Fruit fly (Drosophila melanogaster) whole organism, prepupa: ENCODE results near the gene CG4440.

Source experiments
- Blimp-1 ChIP-seq: fragments of 200-800 bp; sonication (Bioruptor generic); optimal IDR thresholded peaks from 3 replicates; lab custom pipeline; 2017; ENCODE audit warnings: missing biosample characterization, missing genetic modification characterization, mild to moderate bottlenecking, moderate library complexity, missing genetic modification reagents
- CG10631 ChIP-seq: fragments of 200-800 bp; sonication (Bioruptor generic); optimal IDR thresholded peaks from 2 replicates; lab custom pipeline; 2016; ENCODE audit warnings: missing biosample characterization, missing genetic modification characterization
- CG10669 ChIP-seq: fragments of 200-800 bp; sonication (Bioruptor generic); optimal IDR thresholded peaks from 3 replicates; lab custom pipeline; 2018; ENCODE audit warnings: missing biosample characterization, mild to moderate bottlenecking, missing genetic modification characterization, moderate library complexity
- CG11294 ChIP-seq: fragments of 200-800 bp; sonication (Bioruptor generic); IDR thresholded peaks from 2 replicates; pipeline ENCODE4 v1.3.6; 2022; ENCODE audit warnings: missing biosample characterization, missing genetic modification characterization
- CG11762 ChIP-seq: fragments of 200-800 bp; sonication (Bioruptor generic); optimal IDR thresholded peaks from 3 replicates; lab custom pipeline; 2016; ENCODE audit warnings: missing biosample characterization, missing genetic modification characterization; ENCODE audit not compliant: insufficient read depth
- CG11902 ChIP-seq: fragments of 200-800 bp; sonication (Bioruptor generic); optimal IDR thresholded peaks from 3 replicates; lab custom pipeline; 2016; ENCODE audit warnings: missing biosample characterization, missing genetic modification characterization
- CG1621 ChIP-seq: fragments of 200-800 bp; sonication (Bioruptor generic); optimal IDR thresholded peaks from 3 replicates; lab custom pipeline; 2018; ENCODE audit warnings: missing biosample characterization, mild to moderate bottlenecking, missing genetic modification characterization
- CG16779 ChIP-seq: fragments of 200-800 bp; sonication (Bioruptor generic); optimal IDR thresholded peaks from 3 replicates; lab custom pipeline; 2017; ENCODE audit warnings: missing biosample characterization, mild to moderate bottlenecking, missing genetic modification characterization
- CG3032 ChIP-seq: fragments of 200-800 bp; optimal IDR thresholded peaks from 2 replicates; lab custom pipeline; 2019; ENCODE audit warnings: missing biosample characterization, mild to moderate bottlenecking, missing genetic modification characterization, moderate library complexity
- CG31627 ChIP-seq: fragments of 200-800 bp; sonication (Bioruptor generic); optimal IDR thresholded peaks from 3 replicates; lab custom pipeline; 2016; ENCODE audit warnings: missing biosample characterization, missing genetic modification characterization
- CG34406 ChIP-seq: fragments of 200-800 bp; sonication (Bioruptor generic); optimal IDR thresholded peaks from 3 replicates; lab custom pipeline; 2016; ENCODE audit warnings: missing biosample characterization, missing genetic modification characterization
- CG3919 ChIP-seq: fragments of 200-800 bp; sonication (Bioruptor generic); optimal IDR thresholded peaks from 3 replicates; lab custom pipeline; 2016; ENCODE audit warnings: missing biosample characterization, missing genetic modification characterization
- CG4318 ChIP-seq: fragments of 200-800 bp; sonication (Bioruptor generic); optimal IDR thresholded peaks from 3 replicates; lab custom pipeline; 2017; ENCODE audit warnings: missing biosample characterization, mild to moderate bottlenecking, missing genetic modification characterization
- CG6163 ChIP-seq: fragments of 200-800 bp; sonication (Bioruptor generic); IDR thresholded peaks from 3 replicates; pipeline ENCODE4 v1.3.6; 2022; ENCODE audit warnings: missing biosample characterization, missing genetic modification characterization
- CG6276 ChIP-seq: fragments of 200-800 bp; sonication (Bioruptor generic); optimal IDR thresholded peaks from 2 replicates; lab custom pipeline; 2017; ENCODE audit warnings: missing biosample characterization, mild to moderate bottlenecking, missing genetic modification characterization
- CG6792 ChIP-seq: fragments of 200-800 bp; sonication (Bioruptor generic); optimal IDR thresholded peaks from 3 replicates; lab custom pipeline; 2016; ENCODE audit warnings: missing biosample characterization, missing genetic modification characterization
- CG6808 ChIP-seq: fragments of 200-800 bp; sonication (Bioruptor generic); optimal IDR thresholded peaks from 3 replicates; lab custom pipeline; 2017; ENCODE audit warnings: missing biosample characterization, missing genetic modification characterization, mild to moderate bottlenecking, moderate library complexity, missing genetic modification reagents
- CG8119 ChIP-seq: fragments of 200-800 bp; sonication (Bioruptor generic); IDR thresholded peaks from 3 replicates; pipeline ENCODE4 v1.3.6; 2022; ENCODE audit warnings: missing biosample characterization, missing genetic modification characterization
- CG8319 ChIP-seq: fragments of 200-800 bp; sonication (Bioruptor generic); optimal IDR thresholded peaks from 3 replicates; lab custom pipeline; 2016; ENCODE audit warnings: missing biosample characterization, missing genetic modification characterization
- CG8632 ChIP-seq: fragments of 200-800 bp; sonication (Bioruptor generic); optimal IDR thresholded peaks from 3 replicates; lab custom pipeline; 2016; ENCODE audit warnings: missing biosample characterization, missing genetic modification characterization
- Eip75B ChIP-seq: fragments of 200-800 bp; sonication (Bioruptor generic); optimal IDR thresholded peaks from 3 replicates; lab custom pipeline; 2016; ENCODE audit warnings: missing biosample characterization, missing genetic modification characterization
- Eip78C ChIP-seq: fragments of 200-800 bp; sonication (Bioruptor generic); peaks from one replicate; lab custom pipeline; 2016; ENCODE audit warnings: missing biosample characterization, missing genetic modification characterization
- Eip93F ChIP-seq: fragments of 200-800 bp; sonication (Bioruptor generic); optimal IDR thresholded peaks from 2 replicates; lab custom pipeline; 2016; ENCODE audit warnings: missing biosample characterization, mild to moderate bottlenecking, missing genetic modification characterization
- Ets96B ChIP-seq: fragments of 200-800 bp; optimal IDR thresholded peaks from 2 replicates; lab custom pipeline; 2019; ENCODE audit warnings: missing biosample characterization, mild to moderate bottlenecking, missing genetic modification characterization, moderate library complexity
- Gug ChIP-seq: fragments of 200-800 bp; sonication (Bioruptor generic); IDR thresholded peaks from 2 replicates; pipeline ENCODE4 v1.3.6; 2022; ENCODE audit warnings: missing biosample characterization, missing genetic modification characterization
- Hr38 ChIP-seq: sonication (Bioruptor generic); optimal IDR thresholded peaks from 2 replicates; lab custom pipeline; 2016; ENCODE audit warnings: missing biosample characterization, missing genetic modification characterization
- Hr39 ChIP-seq: fragments of 200-800 bp; sonication (Bioruptor generic); optimal IDR thresholded peaks from 2 replicates; lab custom pipeline; 2016; ENCODE audit warnings: missing biosample characterization, missing genetic modification characterization
- Lpt ChIP-seq: fragments of 200-800 bp; sonication (Bioruptor generic); optimal IDR thresholded peaks from 3 replicates; lab custom pipeline; 2016; ENCODE audit warnings: missing biosample characterization, missing genetic modification characterization
- Met ChIP-seq: fragments of 200-800 bp; sonication (Bioruptor generic); optimal IDR thresholded peaks from 3 replicates; lab custom pipeline; 2016; ENCODE audit warnings: missing biosample characterization, missing genetic modification characterization
- OdsH ChIP-seq: fragments of 200-800 bp; sonication (Bioruptor generic); optimal IDR thresholded peaks from 3 replicates; lab custom pipeline; 2016; ENCODE audit warnings: missing biosample characterization, missing genetic modification characterization
- Sox102F ChIP-seq: fragments of 200-800 bp; sonication (Bioruptor generic); optimal IDR thresholded peaks from 2 replicates; lab custom pipeline; 2016; ENCODE audit warnings: missing biosample characterization, mild to moderate bottlenecking, missing genetic modification characterization
- Sox14 ChIP-seq: fragments of 200-800 bp; sonication (Bioruptor generic); optimal IDR thresholded peaks from 3 replicates; lab custom pipeline; 2016; ENCODE audit warnings: missing biosample characterization, missing genetic modification characterization
- Sox15 ChIP-seq: fragments of 200-800 bp; sonication (Bioruptor generic); optimal IDR thresholded peaks from 3 replicates; lab custom pipeline; 2016; ENCODE audit warnings: missing biosample characterization, missing genetic modification characterization
- achi ChIP-seq: fragments of 200-800 bp; sonication (Bioruptor generic); optimal IDR thresholded peaks from 3 replicates; lab custom pipeline; 2016; ENCODE audit warnings: missing biosample characterization, missing genetic modification characterization
- acj6 ChIP-seq: fragments of 200-800 bp; sonication (Bioruptor generic); optimal IDR thresholded peaks from 3 replicates; lab custom pipeline; 2016; ENCODE audit warnings: missing biosample characterization, missing genetic modification characterization
- cyc ChIP-seq: fragments of 200-800 bp; sonication (Bioruptor generic); optimal IDR thresholded peaks from 3 replicates; lab custom pipeline; 2016; ENCODE audit warnings: missing biosample characterization, missing genetic modification characterization
- eg ChIP-seq: fragments of 200-800 bp; sonication (Bioruptor generic); IDR thresholded peaks from 3 replicates; pipeline ENCODE4 v1.3.6; 2022; ENCODE audit warnings: missing biosample characterization, missing genetic modification characterization
- fd85E ChIP-seq: fragments of 200-800 bp; sonication (Bioruptor generic); optimal IDR thresholded peaks from 3 replicates; lab custom pipeline; 2016; ENCODE audit warnings: missing biosample characterization, missing genetic modification characterization
- fkh ChIP-seq: fragments of 200-800 bp; sonication (Bioruptor generic); optimal IDR thresholded peaks from 3 replicates; lab custom pipeline; 2017; ENCODE audit warnings: missing biosample characterization, mild to moderate bottlenecking, missing genetic modification characterization, moderate library complexity
- lz ChIP-seq: fragments of 200-800 bp; sonication (Bioruptor generic); optimal IDR thresholded peaks from 3 replicates; lab custom pipeline; 2016; ENCODE audit warnings: missing biosample characterization, missing genetic modification characterization
- net ChIP-seq: fragments of 200-800 bp; sonication (Bioruptor generic); optimal IDR thresholded peaks from 3 replicates; lab custom pipeline; 2016; ENCODE audit warnings: missing biosample characterization, missing genetic modification characterization
- pdm3 ChIP-seq: fragments of 200-800 bp; sonication (Bioruptor generic); optimal IDR thresholded peaks from 3 replicates; lab custom pipeline; 2016; ENCODE audit warnings: missing biosample characterization, missing genetic modification characterization
- spab ChIP-seq: fragments of 200-800 bp; sonication (Bioruptor generic); optimal IDR thresholded peaks from 2 replicates; lab custom pipeline; 2017; ENCODE audit warnings: missing biosample characterization, mild to moderate bottlenecking, missing genetic modification characterization, missing genetic modification reagents
- svp ChIP-seq: fragments of 200-800 bp; sonication (Bioruptor generic); peaks from one replicate; lab custom pipeline; 2016; ENCODE audit warnings: missing biosample characterization, missing genetic modification characterization
- topi ChIP-seq: fragments of 200-800 bp; sonication (Bioruptor generic); optimal IDR thresholded peaks from 3 replicates; lab custom pipeline; 2016; ENCODE audit warnings: missing biosample characterization, missing genetic modification characterization
- vri ChIP-seq: fragments of 200-800 bp; sonication (Bioruptor generic); optimal IDR thresholded peaks from 3 replicates; lab custom pipeline; 2016; ENCODE audit warnings: missing biosample characterization, mild to moderate bottlenecking, missing genetic modification characterization

CG4440 gene

DNA sequence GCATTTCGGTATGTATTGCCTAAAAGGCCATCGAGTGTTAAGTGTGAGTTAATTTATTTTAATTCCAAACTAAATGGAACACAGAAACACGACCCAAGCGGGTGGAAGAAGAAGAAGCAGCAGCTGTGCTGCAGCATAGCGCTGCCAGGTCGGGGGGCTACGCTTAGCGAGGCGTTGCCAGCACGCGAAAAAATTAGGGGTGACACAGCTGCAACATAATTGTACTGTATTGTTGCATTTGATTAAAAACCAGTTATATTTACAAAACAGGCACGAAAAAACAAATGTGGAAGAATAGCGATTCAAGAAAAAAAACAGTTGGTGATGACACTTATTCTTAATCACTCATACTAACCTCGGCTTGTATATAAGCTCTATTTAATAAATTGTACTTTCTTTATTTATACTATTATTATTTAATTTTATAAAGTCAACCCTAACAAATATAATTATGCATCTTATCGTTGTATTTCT lies 20.5 kb downstream of the CG4440 start (continued):
- TF ChIP-seq CG34406 (GFP tag; lab: Kevin White, UChicago) (peak; percentile 73), net (GFP tag; lab: Kevin White, UChicago) (no peak), CG11294 (GFP tag; lab: Robert Waterston, UW) (no peak; the same call in 1 of the 2 replicates), eg (GFP tag; lab: Robert Waterston, UW) (peak; percentile 81), Eip75B (GFP tag; lab: Kevin White, UChicago) (no peak), CG1621 (no peak), CG11902 (GFP tag; lab: Kevin White, UChicago) (peak; percentile 64), Hr38 (GFP tag; lab: Kevin White, UChicago) (no peak), Hr39 (GFP tag; lab: Kevin White, UChicago) (peak; percentile 88), acj6 (GFP tag; lab: Kevin White, UChicago) (no peak), Met (GFP tag; lab: Kevin White, UChicago) (peak; percentile 80), svp (GFP tag; lab: Kevin White, UChicago) (peak; percentile 86), CG10631 (GFP tag; lab: Kevin White, UChicago) (peak; percentile 76), lz (peak; percentile 80), CG3032 (tag; lab: Kevin White, UChicago) (no peak), CG31627 (GFP tag; lab: Kevin White, UChicago) (peak; percentile 84), CG8319 (GFP tag; lab: Kevin White, UChicago) (peak; percentile 51), CG8119 (GFP tag; lab: Robert Waterston, UW) (no peak; the same call in 1 of the 3 replicates), CG6163 (GFP tag; lab: Robert Waterston, UW) (peak; percentile 77), Ets96B (tag; lab: Kevin White, UChicago) (peak; percentile 30), vri (GFP tag; lab: Kevin White, UChicago) (peak; percentile 73), Eip78C (GFP tag; lab: Kevin White, UChicago) (no peak), CG6276 (no peak), fkh (GFP tag; lab: Kevin White, UChicago) (no peak), CG16779 (tag; lab: Kevin White, UChicago) (no peak), Sox14 (no peak), CG4318 (GFP tag; lab: Kevin White, UChicago) (peak; percentile 75), pdm3 (no peak), CG6792 (GFP tag; lab: Kevin White, UChicago) (peak; percentile 41), Blimp-1 (GFP tag; lab: Kevin White, UChicago) (peak; percentile 51), CG8632 (GFP tag; lab: Kevin White, UChicago) (peak; percentile 53), Gug (GFP tag; lab: Robert Waterston, UW) (peak; percentile 61; the same call in 1 of the 2 replicates), spab (peak; percentile 30), Sox102F (no peak), Eip93F (GFP tag; lab: Kevin White, UChicago) (peak; percentile 48), cyc (GFP tag; lab: Kevin White, UChicago) (peak; percentile 82), CG3919 (GFP tag; lab: Kevin White, UChicago) (no peak), Sox15 (GFP tag; lab: Kevin White, UChicago) (peak; percentile 76)

DNA sequence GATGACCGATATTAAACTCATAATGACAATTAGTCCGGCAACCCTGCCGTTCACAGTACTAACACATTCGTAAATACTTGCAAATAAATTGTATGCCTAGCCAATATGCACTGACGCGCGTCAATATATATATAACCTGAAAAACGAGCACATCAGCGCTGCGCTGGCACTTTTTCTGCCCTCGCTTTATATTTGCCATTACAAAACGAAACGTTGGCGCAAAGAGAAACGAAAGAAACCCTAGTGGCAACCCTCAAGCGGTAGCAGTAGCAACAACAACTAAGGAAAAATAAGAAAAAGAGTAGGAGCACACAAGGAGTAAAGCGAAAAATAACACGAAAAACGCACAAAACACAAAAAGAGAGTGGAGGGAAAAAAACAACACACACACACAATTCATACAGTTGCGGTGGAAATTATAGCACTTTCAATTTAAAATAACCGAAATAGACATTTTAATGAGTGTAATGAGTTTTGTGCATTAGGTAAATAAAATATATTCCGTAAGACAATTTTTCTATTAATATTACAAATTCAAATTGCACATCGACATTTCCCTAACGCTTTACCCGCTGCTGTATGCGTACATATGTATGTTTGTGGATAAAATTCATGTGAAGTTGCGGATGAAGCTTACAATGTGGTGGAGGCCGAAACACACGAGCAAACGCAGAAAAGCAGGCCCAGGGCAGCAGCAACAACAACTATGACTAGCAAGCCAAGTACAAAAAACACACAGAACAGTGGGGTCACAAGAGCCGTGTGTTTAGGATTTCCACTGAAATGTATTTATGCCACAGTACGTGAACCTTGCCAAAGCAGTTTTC lies 21.2 kb downstream of the CG4440 start:
- TF ChIP-seq spab (peak; percentile 99), Hr39 (GFP tag; lab: Kevin White, UChicago) (peak; percentile 99), lz (peak; percentile 99), CG11294 (GFP tag; lab: Robert Waterston, UW) (peak; percentile 96), cyc (GFP tag; lab: Kevin White, UChicago) (peak; percentile 99), CG10631 (GFP tag; lab: Kevin White, UChicago) (peak; percentile 99), fd85E (GFP tag; lab: Kevin White, UChicago) (peak; percentile 96), Hr38 (GFP tag; lab: Kevin White, UChicago) (peak; percentile 86), fkh (GFP tag; lab: Kevin White, UChicago) (peak; percentile 93), pdm3 (peak; percentile 99), topi (peak; percentile 99), CG10669 (peak; percentile 99), Blimp-1 (GFP tag; lab: Kevin White, UChicago) (peak; percentile 96), OdsH (GFP tag; lab: Kevin White, UChicago) (peak; percentile 99), CG8119 (GFP tag; lab: Robert Waterston, UW) (peak; percentile 100), CG16779 (tag; lab: Kevin White, UChicago) (peak; percentile 99), CG6808 (GFP tag; lab: Kevin White, UChicago) (peak; percentile 99), CG6276 (peak; percentile 99), CG8632 (GFP tag; lab: Kevin White, UChicago) (peak; percentile 99), CG1621 (peak; percentile 99), Lpt (GFP tag; lab: Kevin White, UChicago) (peak; percentile 99), CG11762 (GFP tag; lab: Kevin White, UChicago) (peak; percentile 99), Gug (GFP tag; lab: Robert Waterston, UW) (peak; percentile 98), achi (GFP tag; lab: Kevin White, UChicago) (peak; percentile 99), CG11902 (GFP tag; lab: Kevin White, UChicago) (peak; percentile 97), Eip93F (GFP tag; lab: Kevin White, UChicago) (peak; percentile 99), CG6792 (GFP tag; lab: Kevin White, UChicago) (peak; percentile 99)
